Fruit fly (Drosophila melanogaster): ENCODE measurements around the gene PIG-Wa.

Gene PIG-Wa

dm6 chr2L:2372112-2372449, 10.9 kb upstream of the PIG-Wa start:
- no peak for TF ChIP-seq unpg (GFP tag; optimal IDR thresholded peaks at IDR 0.05)
- peak; percentile 39 for TF ChIP-seq sens (GFP tag)
- TF ChIP-seq slp2 (GFP tag; optimal IDR thresholded peaks at IDR 0.05): no peak
- TF ChIP-seq CG14965 (GFP tag; optimal IDR thresholded peaks at IDR 0.05; ENCODE audit: borderline replicate concordance): no peak
- TF ChIP-seq CG15269 (tag; optimal IDR thresholded peaks at IDR 0.05): no peak
- peak; percentile 38 for TF ChIP-seq ERR (GFP tag; optimal IDR thresholded peaks at IDR 0.05)
- TF ChIP-seq MESR4 (GFP tag; optimal IDR thresholded peaks at IDR 0.05): no peak
- TF ChIP-seq pita (GFP tag; optimal IDR thresholded peaks at IDR 0.05): no peak
- TF ChIP-seq grn (GFP tag; optimal IDR thresholded peaks at IDR 0.05): peak; percentile 58
- no peak for TF ChIP-seq schlank (tag; optimal IDR thresholded peaks at IDR 0.05)
- no peak for TF ChIP-seq shn (GFP tag; optimal IDR thresholded peaks at IDR 0.05)
- no peak for TF ChIP-seq Bdp1 (GFP tag; optimal IDR thresholded peaks at IDR 0.05)
- peak; percentile 25 for TF ChIP-seq exex (tag; optimal IDR thresholded peaks at IDR 0.05)
- TF ChIP-seq gce (GFP tag; IDR thresholded peaks at IDR 0.05): no peak
- no peak for TF ChIP-seq Asciz (GFP tag; optimal IDR thresholded peaks at IDR 0.05)
- peak; percentile 75 for TF ChIP-seq cwo (GFP tag; optimal IDR thresholded peaks at IDR 0.05)
- TF ChIP-seq Optix (GFP tag; IDR thresholded peaks at IDR 0.05): no peak
- TF ChIP-seq CG17612 (GFP tag; IDR thresholded peaks at IDR 0.05): no peak
- TF ChIP-seq HLH3B (GFP tag; IDR thresholded peaks at IDR 0.05): no peak
- TF ChIP-seq disco-r (GFP tag; optimal IDR thresholded peaks at IDR 0.05): no peak
- TF ChIP-seq chinmo (GFP tag; IDR thresholded peaks at IDR 0.05; ENCODE audit: partially characterized antibody): 0 out of 4 replicates have a peak, but pooled peaks have one; percentile 43
- no peak for TF ChIP-seq Ssrp (tag; optimal IDR thresholded peaks at IDR 0.05)
- TF ChIP-seq Meics (GFP tag; optimal IDR thresholded peaks at IDR 0.05): no peak
- no peak for TF ChIP-seq amos (GFP tag; IDR thresholded peaks at IDR 0.05; ENCODE audit: partially characterized antibody)
- no peak for TF ChIP-seq Camta (GFP tag; optimal IDR thresholded peaks at IDR 0.05)
- TF ChIP-seq CG11723 (GFP tag; optimal IDR thresholded peaks at IDR 0.05): no peak
- no peak for TF ChIP-seq CG4820 (GFP tag; optimal IDR thresholded peaks at IDR 0.05)
- peak; percentile 1 for TF ChIP-seq sd (tag; optimal IDR thresholded peaks at IDR 0.05)
- TF ChIP-seq sc (optimal IDR thresholded peaks at IDR 0.05): no peak
- TF ChIP-seq sc (GFP tag; optimal IDR thresholded peaks at IDR 0.05): no peak
- TF ChIP-seq toy (GFP tag; IDR thresholded peaks at IDR 0.05): no peak
- TF ChIP-seq zfh1 (GFP tag; IDR thresholded peaks at IDR 0.05): no peak
- peak; percentile 97 for TF ChIP-seq sug (tag; optimal IDR thresholded peaks at IDR 0.05)
- TF ChIP-seq CG6765 (GFP tag; optimal IDR thresholded peaks at IDR 0.05): no peak

DNA sequence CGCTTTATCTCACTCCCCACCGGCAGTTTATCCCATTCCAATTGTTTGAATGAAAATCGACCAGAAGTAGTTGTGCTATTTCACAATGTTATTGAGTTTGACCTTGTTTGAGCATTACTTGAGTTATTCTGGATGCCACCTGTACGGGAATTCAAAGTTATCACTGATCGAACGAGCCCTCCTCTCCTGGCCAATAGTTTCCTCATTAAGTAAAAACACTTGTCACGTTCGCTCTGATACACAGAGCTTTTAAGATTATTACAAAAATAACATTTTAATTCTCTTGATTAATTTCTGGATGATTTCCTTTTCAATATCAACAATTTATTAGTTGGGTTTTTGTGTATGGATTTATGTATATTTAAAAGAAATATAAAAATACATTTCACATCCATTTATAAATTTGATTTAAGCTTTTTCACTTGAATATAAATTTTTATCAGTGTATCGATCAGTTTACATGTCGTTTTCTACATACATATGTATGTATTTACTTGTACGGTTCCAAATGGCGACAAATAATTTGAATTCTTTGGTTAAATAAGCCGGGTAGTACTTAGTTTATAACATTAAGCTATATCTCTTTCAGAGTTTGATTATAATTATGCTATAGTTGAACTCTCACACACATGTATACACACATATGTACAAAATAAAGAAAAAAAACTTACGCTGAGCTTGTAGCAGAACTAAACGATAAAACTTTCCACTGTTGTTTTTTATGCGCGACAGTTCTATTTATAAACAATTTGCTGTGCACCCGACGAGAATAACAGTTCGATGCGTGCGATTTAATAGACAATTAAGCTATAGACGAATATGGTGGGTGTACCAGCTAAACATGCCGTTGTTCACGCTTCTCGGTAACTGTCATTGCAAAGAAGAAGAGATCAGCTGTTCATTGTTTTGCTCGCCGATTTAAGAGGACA, 8.9 kb upstream of the PIG-Wa start, which contains the start of the genes CG3609 and CG15390:
Gene CG3609 (minus strand): TSS at position 810 of the 929 bp plus-strand sequence.
Gene CG15390 (plus strand): TSS at position 896 of the 929 bp plus-strand sequence.
- TF ChIP-seq Dp (GFP tag; optimal IDR thresholded peaks at IDR 0.05) (peak; percentile 25), CG15011 (GFP tag; optimal IDR thresholded peaks at IDR 0.05) (no peak), crp (GFP tag; optimal IDR thresholded peaks at IDR 0.05) (peak; percentile 85 to 99), CG2129 (GFP tag; IDR thresholded peaks at IDR 0.05; ENCODE audit: partially characterized antibody) (no peak), luna (GFP tag; optimal IDR thresholded peaks at IDR 0.05) (peak; percentile 81), Hr3 (GFP tag; optimal IDR thresholded peaks at IDR 0.05) (peak; percentile 44), Drgx (GFP tag; IDR thresholded peaks at IDR 0.05) (peak; percentile 69), HmgD (GFP tag; optimal IDR thresholded peaks at IDR 0.05) (peak; percentile 92), dm (GFP tag; optimal IDR thresholded peaks at IDR 0.05) (peak; percentile 95), CHES-1-like (GFP tag; optimal IDR thresholded peaks at IDR 0.05) (peak; percentile 94), CG12071 (GFP tag; optimal IDR thresholded peaks at IDR 0.05) (peak; percentile 77), HmgZ (tag; optimal IDR thresholded peaks at IDR 0.05) (peak; percentile 87), gce (GFP tag; IDR thresholded peaks at IDR 0.05) (peak; percentile 44; the same call in 1 of the 3 replicates), CG32772 (GFP tag; IDR thresholded peaks at IDR 0.05) (peak; percentile 77), CG2116 (GFP tag; optimal IDR thresholded peaks at IDR 0.05) (peak; percentile 46), CG2120 (GFP tag; optimal IDR thresholded peaks at IDR 0.05) (peak; percentile 96), stwl (tag; optimal IDR thresholded peaks at IDR 0.05) (peak; percentile 25), CG17361 (GFP tag; IDR thresholded peaks at IDR 0.05) (peak; percentile 69; the same call in 2 of the 3 replicates)
